Worm (Caenorhabditis elegans): ENCODE data around the gene ain-1.

DNA sequence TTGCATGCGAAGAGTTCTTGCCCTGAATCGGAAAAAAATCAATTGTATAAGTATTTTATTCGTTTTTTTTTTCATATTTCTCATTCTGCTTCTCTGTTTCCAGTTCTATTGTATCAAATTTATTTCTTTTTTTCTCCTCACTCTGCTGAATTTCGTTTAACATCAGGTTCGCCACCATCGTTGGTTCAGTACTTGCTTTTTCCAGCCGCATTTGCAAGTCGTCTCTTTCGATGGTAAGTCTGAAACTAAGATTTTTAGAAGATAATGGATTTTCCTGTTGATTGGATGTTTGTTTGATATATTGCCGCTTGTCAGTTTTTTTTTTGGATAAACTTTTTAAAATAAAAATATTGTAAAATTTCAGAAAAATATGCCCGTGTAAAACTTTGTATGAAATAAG lies 6.1 kb upstream of the ain-1 start:
- TF ChIP-seq flt-1 (GFP tag; IDR thresholded peaks at IDR 0.05) (no peak), tab-1 (GFP tag; IDR thresholded peaks at IDR 0.05) (no peak), ztf-29 (GFP tag; IDR thresholded peaks at IDR 0.05) (no peak), klf-2 (GFP tag; conservative IDR thresholded peaks at IDR 0.05) (no peak)

Measured in whole organism, midembryonic.